Worm (Caenorhabditis elegans) whole organism, L2 larva: ENCODE results near the gene H08J19.1.

Experiments used
- F13H6.1 ChIP-seq: sonication (generic microtip); optimal IDR thresholded peaks from 2 replicates; lab custom pipeline; 2016; ENCODE audit warnings: missing genetic modification characterization, missing compliant biosample characterization
- R02D3.7 ChIP-seq: fragments of 150-350 bp; optimal IDR thresholded peaks from 2 replicates; lab custom pipeline; 2014; ENCODE audit warnings: missing biosample characterization, missing genetic modification characterization
- lsy-2 ChIP-seq, 2 experiments: fragments of 150-350 bp in 1 of 2; sonication (generic microtip) in 1 of 2; optimal IDR thresholded peaks; 2 replicates each; lab custom pipeline; 2014 to 2017; ENCODE audit warnings: missing biosample characterization in 2 of 2, missing genetic modification characterization in 2 of 2
- nhr-11 ChIP-seq: fragments of 150-350 bp; optimal IDR thresholded peaks from 2 replicates; lab custom pipeline; 2014; ENCODE audit warnings: missing biosample characterization, missing genetic modification characterization
- nhr-23 ChIP-seq: fragments of 150-350 bp; optimal IDR thresholded peaks from 2 replicates; lab custom pipeline; 2014; ENCODE audit warnings: missing biosample characterization, missing genetic modification reagents, missing genetic modification characterization
- nhr-25 ChIP-seq: fragments of 150-350 bp; sonication (generic microtip); optimal IDR thresholded peaks from 3 replicates; lab custom pipeline; 2014; ENCODE audit warnings: missing biosample characterization, missing genetic modification characterization
- peb-1 ChIP-seq: fragments of 150-350 bp; optimal IDR thresholded peaks from 2 replicates; lab custom pipeline; 2014; ENCODE audit warnings: missing biosample characterization, missing genetic modification characterization
- sem-4 ChIP-seq: fragments of 150-350 bp; optimal IDR thresholded peaks from 2 replicates; lab custom pipeline; 2014; ENCODE audit warnings: missing biosample characterization, missing genetic modification reagents, missing genetic modification characterization
- sma-9 ChIP-seq, 2 experiments: fragments of 150-350 bp in 1 of 2; sonication (generic microtip) in 1 of 2; optimal IDR thresholded peaks; 2 replicates each; lab custom pipeline; 2014 to 2016; ENCODE audit warnings: missing genetic modification characterization in 2 of 2, mild to moderate bottlenecking in 1 of 2, missing biosample characterization in 1 of 2, missing compliant biosample characterization in 1 of 2, missing genetic modification reagents in 1 of 2, moderate library complexity in 1 of 2
- ztf-4 ChIP-seq: fragments of 150-350 bp; optimal IDR thresholded peaks from 2 replicates; lab custom pipeline; 2014; ENCODE audit warnings: missing biosample characterization, missing genetic modification characterization

The H08J19.1 gene

DNA sequence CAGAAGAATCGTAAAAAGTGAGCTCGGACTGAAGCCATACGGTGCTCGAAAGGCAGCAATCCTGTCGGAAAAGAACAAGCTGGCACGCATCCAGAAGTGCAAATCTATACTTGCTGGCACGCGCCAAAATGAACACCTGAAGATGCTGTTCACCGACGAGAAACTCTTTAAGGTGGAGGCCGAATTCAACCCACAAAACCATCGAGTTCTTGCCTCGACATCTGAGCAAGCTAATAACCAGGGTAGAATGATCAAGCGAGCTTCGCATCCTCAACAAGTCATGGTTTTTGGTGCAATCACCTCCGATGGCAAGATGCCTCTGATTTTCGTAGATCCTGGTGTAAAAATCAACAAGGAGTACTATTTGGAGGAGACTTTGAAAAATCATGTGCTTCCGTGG lies 50.7 kb downstream of the H08J19.1 start:
- TF ChIP-seq R02D3.7 (no peak), sem-4 (no peak), ztf-4 (tag; lab: Kevin White, UChicago) (no peak), lsy-2 (tag; optimal IDR thresholded peaks at IDR 0.05; lab: Kevin White, UChicago) (no peak), nhr-11 (tag; lab: Kevin White, UChicago) (no peak), peb-1 (tag; lab: Kevin White, UChicago) (no peak), nhr-23 (tag; lab: Kevin White, UChicago) (no peak), sma-9 (GFP tag; optimal IDR thresholded peaks at IDR 0.05; lab: Kevin White, UChicago) (no peak), sma-9 (tag; optimal IDR thresholded peaks at IDR 0.05; lab: Kevin White, UChicago) (no peak), F13H6.1 (tag; lab: Kevin White, UChicago) (no peak), nhr-25 (tag; lab: Kevin White, UChicago) (no peak)
